Worm (Caenorhabditis elegans) whole organism, L2 larva: Measurements from ENCODE around the gene C55C3.6.

Source experiments
- R02D3.7 ChIP-seq: fragments of 150-350 bp; optimal IDR thresholded peaks from 2 replicates; lab custom pipeline; 2014; ENCODE audit warnings: missing biosample characterization, missing genetic modification characterization
- aly-2 ChIP-seq: fragments of 150-350 bp; optimal IDR thresholded peaks from 2 replicates; lab custom pipeline; 2014; ENCODE audit warnings: missing biosample characterization, missing genetic modification characterization
- ama-1 ChIP-seq: fragments of 150-350 bp; optimal IDR thresholded peaks from 2 replicates; lab custom pipeline; 2018; ENCODE audit warnings: inconsistent platforms
- ceh-82 ChIP-seq: fragments of 150-350 bp; optimal IDR thresholded peaks from 2 replicates; lab custom pipeline; 2014; ENCODE audit warnings: missing biosample characterization, missing genetic modification characterization
- fos-1 ChIP-seq: fragments of 150-350 bp; optimal IDR thresholded peaks from 2 replicates; lab custom pipeline; 2014; ENCODE audit warnings: missing biosample characterization, missing genetic modification characterization
- lin-13 ChIP-seq: fragments of 150-350 bp; optimal IDR thresholded peaks from 2 replicates; lab custom pipeline; 2014; ENCODE audit warnings: missing biosample characterization, missing genetic modification reagents, missing genetic modification characterization
- lsy-2 ChIP-seq, 2 experiments: fragments of 150-350 bp in 1 of 2; sonication (generic microtip) in 1 of 2; optimal IDR thresholded peaks; 2 replicates each; lab custom pipeline; 2014 to 2017; ENCODE audit warnings: missing biosample characterization in 2 of 2, missing genetic modification characterization in 2 of 2
- nhr-23 ChIP-seq: fragments of 150-350 bp; optimal IDR thresholded peaks from 2 replicates; lab custom pipeline; 2014; ENCODE audit warnings: missing biosample characterization, missing genetic modification reagents, missing genetic modification characterization
- nhr-25 ChIP-seq: fragments of 150-350 bp; sonication (generic microtip); optimal IDR thresholded peaks from 3 replicates; lab custom pipeline; 2014; ENCODE audit warnings: missing biosample characterization, missing genetic modification characterization
- skn-1 ChIP-seq: sonication (generic microtip); optimal IDR thresholded peaks from 2 replicates; lab custom pipeline; 2017; ENCODE audit warnings: missing biosample characterization, missing genetic modification characterization
- sma-9 ChIP-seq, 2 experiments: fragments of 150-350 bp in 1 of 2; sonication (generic microtip) in 1 of 2; optimal IDR thresholded peaks; 2 replicates each; lab custom pipeline; 2014 to 2016; ENCODE audit warnings: missing genetic modification characterization in 2 of 2, mild to moderate bottlenecking in 1 of 2, missing biosample characterization in 1 of 2, missing compliant biosample characterization in 1 of 2, missing genetic modification reagents in 1 of 2, moderate library complexity in 1 of 2
- snpc-4 ChIP-seq: fragments of 150-350 bp; optimal IDR thresholded peaks from 2 replicates; lab custom pipeline; 2014; ENCODE audit warnings: missing biosample characterization, missing genetic modification characterization
- unc-62 ChIP-seq: fragments of 150-350 bp; optimal IDR thresholded peaks from 2 replicates; lab custom pipeline; 2014; ENCODE audit warnings: missing biosample characterization, missing genetic modification reagents, missing genetic modification characterization
- ztf-4 ChIP-seq: fragments of 150-350 bp; optimal IDR thresholded peaks from 2 replicates; lab custom pipeline; 2014; ENCODE audit warnings: missing biosample characterization, missing genetic modification characterization

DNA sequence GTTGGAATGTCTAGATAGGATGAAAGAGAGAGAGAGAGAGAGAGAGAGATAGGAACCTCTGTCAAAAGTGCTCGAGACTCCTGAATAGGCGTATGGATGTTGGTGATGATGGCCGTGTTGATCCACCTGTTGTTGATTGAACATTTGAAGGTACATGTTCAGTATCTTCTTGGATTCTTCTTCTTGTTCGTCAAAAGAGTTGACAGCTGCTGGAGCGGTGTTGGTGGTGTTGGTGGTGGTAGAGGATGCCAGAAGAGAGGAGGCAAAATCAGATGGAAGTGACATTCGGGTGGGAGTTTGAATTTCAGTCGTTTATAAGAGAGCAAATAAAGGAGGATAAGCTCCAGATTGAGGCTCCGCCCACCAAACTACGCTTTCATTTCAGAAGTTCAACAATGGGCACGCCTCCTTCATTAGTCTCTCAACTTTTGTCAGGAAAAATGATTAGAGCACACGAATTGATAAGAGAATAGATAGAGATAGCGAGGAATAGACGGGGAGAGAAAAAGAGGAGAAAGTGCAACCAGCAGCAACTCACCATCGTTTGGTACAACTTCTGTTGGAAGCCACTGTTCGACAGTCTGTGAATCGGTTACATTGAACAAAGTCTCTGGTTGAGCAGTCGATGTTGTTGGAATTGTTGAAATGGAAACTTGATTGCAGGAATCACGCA lies 30.0 kb upstream of the C55C3.6 start:
- TF ChIP-seq fos-1 (peak; percentile 15), lin-13 (no peak), ceh-82 (tag; lab: Kevin White, UChicago) (no peak), ztf-4 (tag; lab: Kevin White, UChicago) (no peak), ama-1 (lab: Kevin White, UChicago) (no peak), lsy-2 (tag; optimal IDR thresholded peaks at IDR 0.05; lab: Kevin White, UChicago) (no peak), snpc-4 (tag; lab: Kevin White, UChicago) (no peak), sma-9 (GFP tag; optimal IDR thresholded peaks at IDR 0.05; lab: Kevin White, UChicago) (peak; percentile 23), sma-9 (tag; optimal IDR thresholded peaks at IDR 0.05; lab: Kevin White, UChicago) (no peak), aly-2 (no peak), nhr-25 (no peak), nhr-23 (tag; lab: Kevin White, UChicago) (no peak), skn-1 (tag; lab: Kevin White, UChicago) (no peak), unc-62 (GFP tag; lab: Kevin White, UChicago) (no peak), R02D3.7 (tag; lab: Kevin White, UChicago) (no peak)
